Worm (Caenorhabditis elegans) whole organism, mixed stage, embryonic: Measurements from ENCODE around the gene scrm-8.

Experiments used
- ceh-43 ChIP-seq: fragments of 200-800 bp; sonication (Bioruptor generic); optimal IDR thresholded peaks from 2 replicates; lab custom pipeline; 2018; ENCODE audit warnings: mild to moderate bottlenecking, missing genetic modification characterization, moderate library complexity, missing compliant biosample characterization
- ceh-83 ChIP-seq: fragments of 200-800 bp; sonication (Bioruptor generic); optimal IDR thresholded peaks from 2 replicates; lab custom pipeline; 2018; ENCODE audit warnings: mild to moderate bottlenecking, missing genetic modification characterization, missing compliant biosample characterization
- ces-1 ChIP-seq: fragments of 150-350 bp; optimal IDR thresholded peaks from 2 replicates; lab custom pipeline; 2014; ENCODE audit warnings: missing biosample characterization, missing genetic modification reagents, missing genetic modification characterization
- lsy-2 ChIP-seq: fragments of 150-350 bp; optimal IDR thresholded peaks from 2 replicates; lab custom pipeline; 2014; ENCODE audit warnings: missing biosample characterization, missing genetic modification characterization
- mab-5 ChIP-seq: fragments of 150-350 bp; optimal IDR thresholded peaks from 2 replicates; lab custom pipeline; 2014; ENCODE audit warnings: missing biosample characterization, missing genetic modification characterization
- mep-1 ChIP-seq: fragments of 150-350 bp; optimal IDR thresholded peaks from 2 replicates; lab custom pipeline; 2017; ENCODE audit warnings: missing biosample characterization, missing genetic modification reagents, missing genetic modification characterization, inconsistent platforms
- mls-2 ChIP-seq: sonication (generic microtip); optimal IDR thresholded peaks from 2 replicates; lab custom pipeline; 2016; ENCODE audit warnings: mild to moderate bottlenecking, missing genetic modification characterization, moderate library complexity, missing compliant biosample characterization
- nhr-237 ChIP-seq: fragments of 150-350 bp; optimal IDR thresholded peaks from 2 replicates; lab custom pipeline; 2014; ENCODE audit warnings: missing biosample characterization, missing genetic modification characterization
- nhr-76 ChIP-seq: sonication (generic microtip); optimal IDR thresholded peaks from 2 replicates; lab custom pipeline; 2017; ENCODE audit warnings: missing biosample characterization, missing genetic modification characterization
- pha-4 ChIP-seq: fragments of 150-350 bp; optimal IDR thresholded peaks from 2 replicates; lab custom pipeline; 2018; ENCODE audit warnings: missing biosample characterization, missing genetic modification reagents, missing genetic modification characterization
- snpc-4 ChIP-seq: fragments of 150-350 bp; optimal IDR thresholded peaks from 2 replicates; lab custom pipeline; 2014; ENCODE audit warnings: missing biosample characterization, missing genetic modification characterization
- unc-62 ChIP-seq: fragments of 150-350 bp; optimal IDR thresholded peaks from 2 replicates; lab custom pipeline; 2014; ENCODE audit warnings: missing biosample characterization, missing genetic modification reagents, missing genetic modification characterization
- ztf-11 ChIP-seq: fragments of 150-350 bp; optimal IDR thresholded peaks from 2 replicates; lab custom pipeline; 2014; ENCODE audit warnings: missing biosample characterization, missing genetic modification characterization

DNA sequence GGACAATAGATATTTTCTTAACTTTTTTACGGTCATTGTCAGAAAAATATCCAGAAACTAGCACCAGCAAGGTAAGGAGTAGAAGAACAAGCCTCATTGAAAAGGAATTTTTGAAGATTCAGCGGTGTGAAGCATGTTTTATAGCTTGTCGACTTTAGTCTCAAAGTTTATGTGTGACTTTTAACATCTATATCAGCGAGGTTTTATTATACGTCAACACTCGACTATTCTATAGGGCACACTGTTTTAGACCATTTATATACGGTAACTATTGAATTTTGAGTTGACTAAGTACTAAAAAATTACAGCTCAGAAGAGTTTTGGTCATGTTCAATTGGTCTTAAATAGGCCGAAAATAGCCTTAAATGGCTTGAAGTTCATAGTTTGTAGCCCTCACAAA, 23.2 kb upstream of the scrm-8 start, which contains the start of gene F49F1.11:
- TF ChIP-seq nhr-76 (no peak), mep-1 (tag; lab: Kevin White, UChicago) (no peak), ztf-11 (tag; lab: Kevin White, UChicago) (no peak), lsy-2 (tag; lab: Kevin White, UChicago) (no peak), snpc-4 (tag; lab: Kevin White, UChicago) (no peak), mls-2 (tag; lab: Kevin White, UChicago) (no peak), unc-62 (GFP tag; lab: Kevin White, UChicago) (no peak), mab-5 (no peak), pha-4 (tag; lab: Kevin White, UChicago) (no peak), ceh-83 (GFP tag; lab: Kevin White, UChicago) (no peak), nhr-237 (tag; lab: Kevin White, UChicago) (no peak), ces-1 (GFP tag; lab: Kevin White, UChicago) (no peak), ceh-43 (GFP tag; lab: Kevin White, UChicago) (no peak)
